Fruit fly (Drosophila melanogaster) whole organism: ENCODE data around the gene Mpp6.

Experiments used
- CG8478 ChIP-seq: fragments of >200 bp; optimal IDR thresholded peaks from 2 replicates; lab custom pipeline; 2018; ENCODE audit warnings: inconsistent platforms
- Dll ChIP-seq: fragments of >200 bp; optimal IDR thresholded peaks from 2 replicates; lab custom pipeline; 2017
- EcR ChIP-seq, 2 experiments: fragments of >200 bp; optimal IDR thresholded peaks; 2 replicates each; lab custom pipeline; 2017; ENCODE audit warnings: missing biosample characterization in 2 of 2, missing genetic modification characterization in 2 of 2, missing genetic modification reagents in 2 of 2
- pan ChIP-seq: fragments of >200 bp; optimal IDR thresholded peaks from 2 replicates; lab custom pipeline; 2017
- usp ChIP-seq: fragments of >200 bp; optimal IDR thresholded peaks from 2 replicates; lab custom pipeline; 2017; ENCODE audit warnings: missing biosample characterization, missing genetic modification characterization, mixed read lengths

DNA sequence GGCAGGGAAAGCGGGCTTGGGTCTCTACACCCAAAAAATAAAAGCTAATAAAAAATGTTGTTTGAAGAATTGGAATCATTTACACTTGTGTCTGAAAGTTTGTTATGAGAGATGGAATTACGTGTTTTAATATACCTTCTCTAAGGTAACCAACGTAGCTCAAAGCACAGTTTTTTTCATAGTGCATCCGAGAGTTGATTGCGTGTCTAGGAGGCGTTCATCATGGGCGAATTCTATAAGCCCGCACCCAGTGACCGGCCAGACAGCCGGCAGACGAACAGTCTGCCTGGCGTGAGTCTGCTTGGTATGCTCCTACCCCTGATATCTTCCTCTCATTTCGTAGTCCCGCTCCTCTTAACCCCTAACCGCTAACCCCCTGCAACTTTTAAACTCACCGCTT, 31.7 kb downstream of the Mpp6 start:
- TF ChIP-seq usp (GFP tag; lab: Kevin White, UChicago), result no peak
- no peak for TF ChIP-seq Dll (lab: Kevin White, UChicago)
- TF ChIP-seq pan (lab: Kevin White, UChicago), result no peak
- no peak for TF ChIP-seq EcR (GFP tag; optimal IDR thresholded peaks at IDR 0.05; lab: Kevin White, UChicago)
- no peak for TF ChIP-seq CG8478 (lab: Kevin White, UChicago)
